Fruit fly (Drosophila melanogaster) ovary, adult (tissue): ENCODE results near the gene Pex16.

Source experiments
- CG17801 ChIP-seq: fragments of 200-800 bp; optimal IDR thresholded peaks from 2 replicates; lab custom pipeline; 2019; ENCODE audit warnings: missing biosample characterization, mild to moderate bottlenecking, missing genetic modification characterization, moderate library complexity; ENCODE audit not compliant: partially characterized antibody

The Pex16 gene

DNA sequence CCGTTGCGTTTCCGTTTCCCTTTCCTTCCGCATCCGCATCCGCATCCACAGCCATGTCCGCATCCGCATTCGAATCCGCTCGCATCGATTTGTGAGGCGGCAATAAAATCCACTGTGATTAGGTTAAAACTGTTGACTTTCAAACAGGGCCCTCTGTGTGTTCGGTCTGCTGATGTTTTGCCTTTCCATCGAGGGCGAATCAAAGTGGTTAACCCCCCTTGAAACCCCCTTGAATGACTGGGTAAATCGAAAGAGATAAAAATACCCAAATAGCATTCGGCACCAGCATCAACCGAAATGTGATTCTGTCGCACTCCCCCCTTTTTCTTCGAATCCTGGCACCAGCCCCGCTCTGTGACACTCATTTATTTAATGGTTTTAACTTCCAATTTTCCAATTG, 25.1 kb downstream of the Pex16 start:
- TF ChIP-seq CG17801 (GFP tag; lab: Kevin White, UChicago), result no peak

DNA sequence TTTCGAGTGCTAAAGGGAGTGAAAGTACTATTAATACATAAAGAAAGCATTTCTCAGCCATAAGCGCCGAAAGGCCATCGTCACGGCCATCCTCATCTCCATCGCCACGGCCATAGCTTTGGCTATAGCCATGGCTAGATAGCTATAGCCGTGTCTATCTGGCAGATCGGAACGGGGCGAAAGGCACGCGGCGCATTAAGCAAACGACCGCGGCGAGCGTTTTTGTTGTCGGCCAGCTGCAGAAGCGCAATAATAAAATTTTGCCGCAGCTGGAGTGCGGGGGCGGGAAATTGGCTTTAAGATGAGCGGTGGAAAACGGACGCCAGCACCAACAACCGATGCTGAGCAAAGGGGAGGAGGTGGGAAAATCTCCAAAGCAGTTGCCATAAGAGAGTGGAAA, 27.7 kb downstream of the Pex16 start:
- TF ChIP-seq CG17801 (GFP tag; lab: Kevin White, UChicago), result no peak

dm6 chr3L:20748577-20748976, 29.5 kb downstream of the Pex16 start:
- no peak for TF ChIP-seq CG17801 (GFP tag; lab: Kevin White, UChicago)

- no peak for TF ChIP-seq CG17801 (GFP tag; lab: Kevin White, UChicago)
Observed at dm6 chr3L:20747299-20747925, 30.7 kb downstream of the Pex16 start.

- no peak for TF ChIP-seq CG17801 (GFP tag; lab: Kevin White, UChicago)
Observed at dm6 chr3L:20739414-20739813, 38.6 kb downstream of the Pex16 start, which contains the start of gene Gr77a. Gene Gr77a, minus strand, starts transcription at chr3L:20739430.

dm6 chr3L:20737346-20737745, 40.7 kb downstream of the Pex16 start:
- no peak for TF ChIP-seq CG17801 (GFP tag; lab: Kevin White, UChicago)

dm6 chr3L:20736266-20736665, 41.8 kb downstream of the Pex16 start:
- no peak for TF ChIP-seq CG17801 (GFP tag; lab: Kevin White, UChicago)

DNA sequence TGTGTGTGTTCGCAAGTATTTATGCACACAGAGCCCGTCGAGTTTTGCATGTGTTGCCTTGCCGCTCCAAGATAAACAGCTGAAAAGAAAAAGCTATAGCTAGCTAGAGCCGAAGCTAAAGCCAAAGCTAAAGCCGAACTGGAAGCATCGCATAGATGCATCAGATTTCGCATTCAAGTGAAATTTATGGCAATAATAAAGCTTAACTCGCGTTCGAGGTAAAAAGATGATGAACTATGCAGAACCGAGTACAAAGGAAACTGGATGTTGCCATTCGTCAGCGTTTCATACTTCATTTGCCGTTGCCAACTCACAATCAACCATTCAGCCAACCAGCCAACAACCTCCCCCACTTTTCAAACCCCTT, 43.8 kb downstream of the Pex16 start:
- TF ChIP-seq CG17801 (GFP tag; lab: Kevin White, UChicago), result no peak

DNA sequence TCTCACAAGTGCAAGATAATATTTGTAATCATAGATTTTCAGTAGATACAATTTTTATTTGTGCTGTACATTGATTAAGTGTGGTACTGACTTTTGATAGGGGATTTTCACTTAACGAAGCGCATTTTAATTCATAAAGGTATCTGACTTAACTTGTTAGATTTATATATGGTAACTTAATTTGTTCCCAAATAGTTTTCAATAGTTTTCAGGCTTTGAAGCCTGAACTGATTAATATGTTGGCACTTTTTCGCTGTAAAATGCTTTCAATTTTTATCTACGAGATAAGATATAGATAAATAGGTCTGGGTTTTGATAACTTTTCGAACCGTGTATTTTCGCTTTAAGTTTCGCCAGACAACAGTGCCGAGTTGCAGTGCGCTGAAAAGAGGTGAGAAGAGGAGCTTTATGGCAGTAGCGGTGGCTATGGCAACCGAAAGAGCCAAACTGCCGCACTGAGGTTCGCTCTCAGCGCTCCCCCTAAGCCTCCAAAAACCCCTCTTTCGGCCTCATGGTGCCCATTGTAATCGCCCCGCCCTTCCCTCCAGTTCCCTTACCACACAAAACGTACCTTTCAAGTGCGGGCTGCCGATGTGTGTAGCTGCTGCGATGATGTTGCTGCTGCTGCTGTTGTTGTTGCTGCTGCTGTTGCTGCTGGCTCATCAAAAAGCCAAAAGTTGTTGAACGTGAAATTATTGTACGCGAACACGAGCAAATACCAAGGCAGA, 44.4 kb downstream of the Pex16 start:
- no peak for TF ChIP-seq CG17801 (GFP tag; lab: Kevin White, UChicago)

- TF ChIP-seq CG17801 (GFP tag; lab: Kevin White, UChicago), result no peak
Observed at dm6 chr3L:20732492-20732891, 45.6 kb downstream of the Pex16 start.

dm6 chr3L:20730323-20731238, 47.5 kb downstream of the Pex16 start, which contains the start of gene CG13252:
Gene CG13252, plus strand, starts transcription at chr3L:20730591.
- peak; percentile 78 for TF ChIP-seq CG17801 (GFP tag; lab: Kevin White, UChicago)

DNA sequence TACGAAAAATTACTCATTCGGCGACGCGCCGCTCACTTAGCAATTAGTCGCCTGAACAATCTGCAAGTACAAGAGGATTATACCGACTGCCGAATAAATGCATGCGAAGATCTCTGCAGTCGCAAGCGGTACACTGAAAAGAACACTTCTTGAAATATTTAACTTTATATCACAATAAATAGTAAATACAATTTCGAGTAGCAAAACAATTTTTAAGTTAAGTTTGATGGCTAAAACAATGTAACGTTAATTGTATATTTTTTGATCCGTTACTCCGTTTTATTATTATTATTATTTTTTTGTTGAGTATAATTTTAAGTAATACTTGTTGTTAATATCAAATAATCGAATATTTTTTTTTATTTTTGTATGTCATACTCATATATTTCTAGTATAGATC, 48.6 kb downstream of the Pex16 start:
- peak; percentile 27 for TF ChIP-seq CG17801 (GFP tag; lab: Kevin White, UChicago)
